Worm (Caenorhabditis elegans): ENCODE measurements around the gene snt-7.

snt-7 gene

ce11 chrX:15181454-15181853 lies 17.5 kb downstream of the snt-7 start, which contains the start of gene pkhm-2 (continued):
- TF ChIP-seq tlp-1 (tag; optimal IDR thresholded peaks at IDR 0.05) (no peak), fkh-4 (tag; optimal IDR thresholded peaks at IDR 0.05; ENCODE audit: borderline replicate concordance) (no peak), mef-2 (tag; optimal IDR thresholded peaks at IDR 0.05) (no peak), lin-14 (GFP tag; optimal IDR thresholded peaks at IDR 0.05) (peak; percentile 96), fos-1 (tag; optimal IDR thresholded peaks at IDR 0.05) (peak; percentile 73), zag-1 (tag; optimal IDR thresholded peaks at IDR 0.05) (no peak), nhr-12 (tag; optimal IDR thresholded peaks at IDR 0.05) (no peak), unc-98 (GFP tag; IDR thresholded peaks at IDR 0.05) (no peak), nhr-76 (tag; optimal IDR thresholded peaks at IDR 0.05) (no peak), tbx-2 (tag; optimal IDR thresholded peaks at IDR 0.05) (peak; percentile 89), xbp-1 (tag; optimal IDR thresholded peaks at IDR 0.05) (peak; percentile 88), unc-62 (GFP tag; optimal IDR thresholded peaks at IDR 0.05) (no peak), mep-1 (tag; optimal IDR thresholded peaks at IDR 0.05) (peak; percentile 92), lin-15B (tag; optimal IDR thresholded peaks at IDR 0.05) (peak; percentile 52), zip-4 (GFP tag; optimal IDR thresholded peaks at IDR 0.05) (peak; percentile 85), lir-3 (tag; optimal IDR thresholded peaks at IDR 0.05; ENCODE audit: poor library complexity) (no peak), elt-2 (tag; optimal IDR thresholded peaks at IDR 0.05) (peak; percentile 67), mab-9 (GFP tag; IDR thresholded peaks at IDR 0.05) (peak; percentile 61), skn-1 (tag; optimal IDR thresholded peaks at IDR 0.05) (peak; percentile 79), vab-15 (tag; optimal IDR thresholded peaks at IDR 0.05) (no peak), efl-1 (optimal IDR thresholded peaks at IDR 0.05) (peak; percentile 79 to 82), efl-1 (GFP tag; optimal IDR thresholded peaks at IDR 0.05 in 1 of 2) (peak; percentile 76 to 98), lin-35 (GFP tag; optimal IDR thresholded peaks at IDR 0.05) (peak; percentile 77 to 90), pqm-1 (tag; optimal IDR thresholded peaks at IDR 0.05) (peak; percentile 44), nhr-84 (tag; optimal IDR thresholded peaks at IDR 0.05) (no peak), nhr-77 (tag; optimal IDR thresholded peaks at IDR 0.05) (peak; percentile 90), nhr-71 (tag; optimal IDR thresholded peaks at IDR 0.05) (peak; percentile 94), ztf-4 (tag; optimal IDR thresholded peaks at IDR 0.05) (peak; percentile 86), irx-1 (tag; optimal IDR thresholded peaks at IDR 0.05) (peak; percentile 86), unc-30 (tag; optimal IDR thresholded peaks at IDR 0.05) (no peak), F16B12.6 (tag; optimal IDR thresholded peaks at IDR 0.05) (peak; percentile 40), Y116A8C.19 (tag; optimal IDR thresholded peaks at IDR 0.05; ENCODE audit: borderline replicate concordance) (no peak), nhr-90 (tag; optimal IDR thresholded peaks at IDR 0.05; ENCODE audit: poor library complexity) (peak; percentile 95), elt-3 (tag; optimal IDR thresholded peaks at IDR 0.05) (peak in 5 of 6 experiments; percentile 31 to 88 (median 71)), pax-3 (tag; optimal IDR thresholded peaks at IDR 0.05) (peak; percentile 59), nhr-47 (tag; optimal IDR thresholded peaks at IDR 0.05) (peak; percentile 94), fkh-8 (tag; optimal IDR thresholded peaks at IDR 0.05) (peak; percentile 74), sup-37 (GFP tag; optimal IDR thresholded peaks at IDR 0.05) (peak; percentile 73), C16A3.4 (tag; optimal IDR thresholded peaks at IDR 0.05) (peak; percentile 88), rnt-1 (tag; optimal IDR thresholded peaks at IDR 0.05) (peak; percentile 95), lin-39 (tag; optimal IDR thresholded peaks at IDR 0.05) (peak; percentile 80), lsy-2 (tag; optimal IDR thresholded peaks at IDR 0.05) (peak; percentile 86 to 89), jun-1 (tag; optimal IDR thresholded peaks at IDR 0.05) (peak; percentile 84), hpl-2 (GFP tag; optimal IDR thresholded peaks at IDR 0.05) (peak; percentile 73), isw-1 (GFP tag; IDR thresholded peaks at IDR 0.05) (peak; percentile 76), ceh-8 (GFP tag; optimal IDR thresholded peaks at IDR 0.05) (peak; percentile 68), efl-3 (GFP tag; optimal IDR thresholded peaks at IDR 0.05) (no peak), nhr-28 (tag; optimal IDR thresholded peaks at IDR 0.05) (no peak), C34B4.2 (tag; optimal IDR thresholded peaks at IDR 0.05) (no peak), grh-1 (GFP tag; IDR thresholded peaks at IDR 0.05) (peak; percentile 92), lin-13 (GFP tag; optimal IDR thresholded peaks at IDR 0.05) (peak; percentile 85)

Measured in whole organism, L1 larva.